Worm (Caenorhabditis elegans): ENCODE measurements around the gene exc-9.

exc-9 gene

DNA sequence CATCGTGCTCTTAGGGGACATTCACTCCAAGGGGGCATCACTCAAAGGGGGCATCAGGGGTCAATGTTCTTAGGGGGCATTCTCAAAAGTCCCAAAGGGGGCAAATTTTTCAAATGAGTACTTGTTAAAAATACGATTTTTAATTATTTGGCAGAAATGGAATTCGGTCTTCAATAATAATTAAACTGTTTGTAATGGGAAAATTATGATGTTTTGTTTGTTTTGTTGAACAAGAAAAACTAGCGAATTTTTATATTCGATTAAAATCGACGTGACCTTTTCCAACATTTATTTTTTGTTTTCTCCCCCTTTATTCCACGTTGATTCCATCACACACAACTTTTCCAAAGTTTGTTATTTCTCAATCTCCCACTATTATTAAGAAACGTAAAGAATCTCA is 26.2 kb upstream of the exc-9 start, which contains the start of gene F57H12.5:
Gene F57H12.5 (plus strand): TSS at position 301 of the 400 bp plus-strand sequence.
- TF ChIP-seq hlh-17 (GFP tag; optimal IDR thresholded peaks at IDR 0.05; ENCODE audit: borderline replicate concordance) = no peak
- TF ChIP-seq ets-5 (GFP tag; IDR thresholded peaks at IDR 0.05) = no peak
- no peak for TF ChIP-seq zip-4 (GFP tag; optimal IDR thresholded peaks at IDR 0.05)
- no peak for TF ChIP-seq ceh-8 (GFP tag; optimal IDR thresholded peaks at IDR 0.05)
- no peak for TF ChIP-seq mef-2 (tag; optimal IDR thresholded peaks at IDR 0.05)
- TF ChIP-seq nhr-71 (tag; optimal IDR thresholded peaks at IDR 0.05) = no peak
- TF ChIP-seq ama-1 (optimal IDR thresholded peaks at IDR 0.05) = no peak
- no peak for TF ChIP-seq sup-37 (GFP tag; optimal IDR thresholded peaks at IDR 0.05)
- TF ChIP-seq lin-15B (tag; optimal IDR thresholded peaks at IDR 0.05) = no peak
- no peak for TF ChIP-seq ceh-63 (GFP tag; optimal IDR thresholded peaks at IDR 0.05)
- no peak for TF ChIP-seq mdl-1 (tag; optimal IDR thresholded peaks at IDR 0.05)
- no peak for TF ChIP-seq alr-1 (tag; optimal IDR thresholded peaks at IDR 0.05; ENCODE audit: borderline replicate concordance)
- no peak for TF ChIP-seq sox-4 (tag; optimal IDR thresholded peaks at IDR 0.05)
- TF ChIP-seq nhr-76 (tag; optimal IDR thresholded peaks at IDR 0.05) = no peak
- TF ChIP-seq nhr-77 (tag; optimal IDR thresholded peaks at IDR 0.05) = no peak

- TF ChIP-seq C34B4.2 (tag; optimal IDR thresholded peaks at IDR 0.05) (no peak), lin-35 (GFP tag; optimal IDR thresholded peaks at IDR 0.05) (no peak), skn-1 (tag; optimal IDR thresholded peaks at IDR 0.05) (no peak), xbp-1 (tag; optimal IDR thresholded peaks at IDR 0.05) (no peak), nhr-85 (tag) (no peak), C16A3.4 (tag; optimal IDR thresholded peaks at IDR 0.05) (no peak), ceh-63 (GFP tag; optimal IDR thresholded peaks at IDR 0.05) (no peak), efl-1 (optimal IDR thresholded peaks at IDR 0.05) (no peak), efl-1 (GFP tag; optimal IDR thresholded peaks at IDR 0.05 in 1 of 2) (no peak), isw-1 (GFP tag; IDR thresholded peaks at IDR 0.05) (no peak), sox-4 (tag; optimal IDR thresholded peaks at IDR 0.05) (no peak), swsn-7 (tag; optimal IDR thresholded peaks at IDR 0.05) (no peak), elt-3 (tag; optimal IDR thresholded peaks at IDR 0.05) (no peak), ceh-90 (tag; optimal IDR thresholded peaks at IDR 0.05) (no peak), nhr-28 (tag; optimal IDR thresholded peaks at IDR 0.05) (no peak), egl-13 (tag; optimal IDR thresholded peaks at IDR 0.05) (no peak), tlp-1 (tag; optimal IDR thresholded peaks at IDR 0.05) (no peak), ztf-11 (tag; optimal IDR thresholded peaks at IDR 0.05) (no peak), dpl-1 (GFP tag; optimal IDR thresholded peaks at IDR 0.05) (no peak)
Measured at ce11 chrIV:7961889-7962342, 21.1 kb upstream of the exc-9 start.

DNA sequence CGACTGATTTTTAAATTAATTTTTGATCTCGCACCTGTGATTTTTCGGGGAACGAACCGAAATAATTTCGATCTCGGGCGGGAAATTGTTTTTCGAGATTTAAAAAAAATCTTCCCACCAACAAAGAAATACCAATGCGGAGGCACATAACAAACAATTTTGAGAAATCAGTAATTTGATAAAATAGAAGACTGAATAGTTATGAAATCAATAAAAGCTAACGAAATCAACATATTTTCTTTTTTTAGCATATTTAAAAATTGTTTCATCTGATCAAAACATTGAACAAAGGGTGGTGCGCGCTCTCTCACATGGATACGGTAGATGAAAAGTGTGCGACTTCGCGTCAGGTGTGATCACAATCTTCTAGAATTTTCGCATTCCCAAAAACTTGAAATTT is 17.3 kb upstream of the exc-9 start:
- TF ChIP-seq skn-1 (tag; optimal IDR thresholded peaks at IDR 0.05) (no peak), pag-3 (tag; optimal IDR thresholded peaks at IDR 0.05; ENCODE audit: borderline replicate concordance, insufficient read depth) (no peak), nhr-71 (tag; optimal IDR thresholded peaks at IDR 0.05) (no peak), tbx-2 (tag; optimal IDR thresholded peaks at IDR 0.05) (no peak)

ce11 chrIV:7957504-7957903 is 16.7 kb upstream of the exc-9 start, which contains the start of gene frpr-10:
Gene frpr-10, plus strand, starts transcription at chrIV:7957804.
- no peak for TF ChIP-seq F16B12.6 (tag; optimal IDR thresholded peaks at IDR 0.05)
- TF ChIP-seq irx-1 (tag; optimal IDR thresholded peaks at IDR 0.05) = no peak
- TF ChIP-seq efl-1 (optimal IDR thresholded peaks at IDR 0.05) = no peak
- TF ChIP-seq efl-1 (GFP tag; optimal IDR thresholded peaks at IDR 0.05 in 1 of 2) = no peak
- TF ChIP-seq fkh-4 (tag; optimal IDR thresholded peaks at IDR 0.05; ENCODE audit: borderline replicate concordance) = no peak
- TF ChIP-seq aly-2 (tag; optimal IDR thresholded peaks at IDR 0.05) = no peak
- TF ChIP-seq unc-86 (tag; optimal IDR thresholded peaks at IDR 0.05) = no peak
- no peak for TF ChIP-seq lin-13 (GFP tag; optimal IDR thresholded peaks at IDR 0.05)
